Worm (Caenorhabditis elegans) whole organism, L4 larva: ENCODE data around the gene R05G6.3.

Source experiments
- F37D6.2 ChIP-seq: sonication (generic microtip); optimal IDR thresholded peaks from 2 replicates; lab custom pipeline; 2016; ENCODE audit warnings: mild to moderate bottlenecking, missing genetic modification characterization, missing compliant biosample characterization
- F44E2.7 ChIP-seq: fragments of 200-800 bp; sonication (Bioruptor generic); IDR thresholded peaks from 2 replicates; pipeline ENCODE4 v2.1.2; 2022; ENCODE audit warnings: missing genetic modification characterization, missing compliant biosample characterization
- F49E8.2 ChIP-seq: sonication (generic microtip); optimal IDR thresholded peaks from 2 replicates; lab custom pipeline; 2016; ENCODE audit warnings: missing compliant biosample characterization, mild to moderate bottlenecking, missing genetic modification characterization, borderline replicate concordance
- T20F7.1 ChIP-seq: fragments of 200-800 bp; sonication (Bioruptor generic); optimal IDR thresholded peaks from 2 replicates; lab custom pipeline; 2018; ENCODE audit warnings: mild to moderate bottlenecking, missing genetic modification characterization, missing compliant biosample characterization
- Y48G9A.11 ChIP-seq: fragments of 200-800 bp; sonication (Bioruptor generic); IDR thresholded peaks from 2 replicates; pipeline ENCODE4 v1.3.6; 2022; ENCODE audit warnings: missing genetic modification reagents, missing genetic modification characterization, missing compliant biosample characterization
- ZK546.5 ChIP-seq, 2 experiments: sonication (generic microtip); optimal IDR thresholded peaks; 2 replicates each; lab custom pipeline; 2017; ENCODE audit warnings: missing biosample characterization in 2 of 2, missing genetic modification characterization in 2 of 2
- aha-1 ChIP-seq: fragments of 150-350 bp; peaks from one replicate; lab custom pipeline; 2014; ENCODE audit warnings: missing biosample characterization, missing genetic modification characterization
- arid-1 ChIP-seq: fragments of 200-800 bp; sonication (Bioruptor generic); conservative IDR thresholded peaks from 2 replicates; pipeline ENCODE4 v1.3.6; 2022; ENCODE audit warnings: missing genetic modification reagents, missing genetic modification characterization, missing compliant biosample characterization
- ceh-28 ChIP-seq: fragments of 150-350 bp; optimal IDR thresholded peaks from 2 replicates; lab custom pipeline; 2014; ENCODE audit warnings: missing biosample characterization, missing genetic modification reagents, missing genetic modification characterization
- ceh-44 ChIP-seq: fragments of 200-800 bp; sonication (Bioruptor generic); IDR thresholded peaks from 2 replicates; pipeline ENCODE4 v1.3.6; 2022; ENCODE audit warnings: missing genetic modification reagents, missing genetic modification characterization, missing compliant biosample characterization
- ceh-82 ChIP-seq: sonication (generic microtip); optimal IDR thresholded peaks from 2 replicates; lab custom pipeline; 2017; ENCODE audit warnings: missing biosample characterization, missing genetic modification characterization
- daf-12 ChIP-seq: fragments of 150-350 bp; optimal IDR thresholded peaks from 2 replicates; lab custom pipeline; 2014; ENCODE audit warnings: missing biosample characterization, missing genetic modification reagents, missing genetic modification characterization
- daf-19 ChIP-seq: fragments of 200-800 bp; sonication (Bioruptor generic); conservative IDR thresholded peaks from 2 replicates; pipeline ENCODE4 v1.3.6; 2022; ENCODE audit warnings: missing genetic modification characterization, missing compliant biosample characterization
- duxl-1 ChIP-seq: sonication (generic microtip); optimal IDR thresholded peaks from 2 replicates; lab custom pipeline; 2016; ENCODE audit warnings: mild to moderate bottlenecking, missing genetic modification characterization, moderate library complexity, missing compliant biosample characterization; ENCODE audit not compliant: poor library complexity
- fkh-10 ChIP-seq: fragments of 150-350 bp; optimal IDR thresholded peaks from 2 replicates; lab custom pipeline; 2014; ENCODE audit warnings: missing biosample characterization, missing genetic modification reagents, missing genetic modification characterization
- gei-8 ChIP-seq: fragments of 200-800 bp; sonication (Bioruptor generic); optimal IDR thresholded peaks from 2 replicates; lab custom pipeline; 2018; ENCODE audit warnings: mild to moderate bottlenecking, missing genetic modification characterization, missing compliant biosample characterization
- lin-13 ChIP-seq: fragments of 150-350 bp; optimal IDR thresholded peaks from 2 replicates; lab custom pipeline; 2014; ENCODE audit warnings: missing biosample characterization, missing genetic modification reagents, missing genetic modification characterization
- lin-29 ChIP-seq: fragments of 200-800 bp; sonication (Bioruptor generic); IDR thresholded peaks from 2 replicates; pipeline ENCODE4 v1.3.6; 2022; ENCODE audit warnings: missing genetic modification reagents, missing genetic modification characterization, missing compliant biosample characterization
- lin-38 ChIP-seq: fragments of 200-800 bp; sonication (Bioruptor generic); IDR thresholded peaks from 2 replicates; pipeline ENCODE4 v1.3.6; 2022; ENCODE audit warnings: missing genetic modification reagents, missing genetic modification characterization, missing compliant biosample characterization
- lir-3 ChIP-seq: sonication (generic microtip); optimal IDR thresholded peaks from 2 replicates; lab custom pipeline; 2016; ENCODE audit warnings: mild to moderate bottlenecking, missing genetic modification characterization, missing compliant biosample characterization
- lsy-2 ChIP-seq, 2 experiments: fragments of 150-350 bp in 1 of 2; sonication (generic microtip) in 1 of 2; optimal IDR thresholded peaks; 2 replicates each; lab custom pipeline; 2014 to 2017; ENCODE audit warnings: missing biosample characterization in 2 of 2, missing genetic modification characterization in 2 of 2
- madf-9 ChIP-seq: fragments of 200-800 bp; sonication (Bioruptor generic); conservative IDR thresholded peaks from 2 replicates; pipeline ENCODE4 v1.3.6; 2022; ENCODE audit warnings: missing genetic modification reagents, missing genetic modification characterization, missing compliant biosample characterization
- mdt-29 ChIP-seq: fragments of 200-800 bp; sonication (Bioruptor generic); IDR thresholded peaks from 2 replicates; pipeline ENCODE4 v1.3.6; 2022; ENCODE audit warnings: missing genetic modification reagents, missing genetic modification characterization, missing compliant biosample characterization
- mes-2 ChIP-seq: sonication (generic microtip); optimal IDR thresholded peaks from 2 replicates; lab custom pipeline; 2016; ENCODE audit warnings: missing genotype, mild to moderate bottlenecking, missing genetic modification characterization, missing compliant biosample characterization; ENCODE audit not compliant: poor library complexity, severe bottlenecking
- mxl-3 ChIP-seq: fragments of 200-800 bp; sonication (Bioruptor generic); optimal IDR thresholded peaks from 2 replicates; lab custom pipeline; 2018; ENCODE audit warnings: mild to moderate bottlenecking, missing genetic modification characterization, missing compliant biosample characterization
- nhr-11 ChIP-seq: fragments of 150-350 bp; optimal IDR thresholded peaks from 2 replicates; lab custom pipeline; 2014; ENCODE audit warnings: missing biosample characterization, missing genetic modification characterization
- nhr-237 ChIP-seq: sonication (generic microtip); optimal IDR thresholded peaks from 2 replicates; lab custom pipeline; 2017; ENCODE audit warnings: missing biosample characterization, missing genetic modification characterization
- nhr-25 ChIP-seq: sonication (generic microtip); optimal IDR thresholded peaks from 2 replicates; lab custom pipeline; 2017; ENCODE audit warnings: missing genetic modification characterization, mild to moderate bottlenecking, missing compliant biosample characterization, antibody characterized with exemption, moderate library complexity, borderline replicate concordance; ENCODE audit not compliant: insufficient read depth
- nhr-28 ChIP-seq: fragments of 150-350 bp; optimal IDR thresholded peaks from 2 replicates; lab custom pipeline; 2014; ENCODE audit warnings: missing biosample characterization, missing genetic modification characterization
- nhr-48 ChIP-seq: sonication (generic microtip); optimal IDR thresholded peaks from 2 replicates; lab custom pipeline; 2016; ENCODE audit warnings: mild to moderate bottlenecking, missing genetic modification characterization, missing compliant biosample characterization
- nhr-6 ChIP-seq: fragments of 150-350 bp; optimal IDR thresholded peaks from 2 replicates; lab custom pipeline; 2014; ENCODE audit warnings: missing biosample characterization, missing genetic modification characterization
- nhr-76 ChIP-seq: fragments of 150-350 bp; optimal IDR thresholded peaks from 2 replicates; lab custom pipeline; 2014; ENCODE audit warnings: missing biosample characterization, missing genetic modification characterization
- set-16 ChIP-seq: fragments of 200-800 bp; sonication (Bioruptor generic); IDR thresholded peaks from 2 replicates; pipeline ENCODE4 v1.3.6; 2022; ENCODE audit warnings: missing genetic modification reagents, missing genetic modification characterization, missing compliant biosample characterization
- skn-1 ChIP-seq: fragments of 150-350 bp; optimal IDR thresholded peaks from 2 replicates; lab custom pipeline; 2014; ENCODE audit warnings: missing biosample characterization, missing genetic modification characterization
- snpc-1.2 ChIP-seq: fragments of 200-800 bp; sonication (Bioruptor generic); IDR thresholded peaks from 2 replicates; pipeline ENCODE4 v1.3.6; 2022; ENCODE audit warnings: missing genetic modification reagents, missing genetic modification characterization, missing compliant biosample characterization
- tra-1 ChIP-seq: fragments of 200-800 bp; sonication (Bioruptor generic); IDR thresholded peaks from 2 replicates; pipeline ENCODE4 v1.3.6; 2022; ENCODE audit warnings: missing genetic modification reagents, missing genetic modification characterization, missing compliant biosample characterization
- unc-130 ChIP-seq: sonication (generic microtip); optimal IDR thresholded peaks from 2 replicates; lab custom pipeline; 2016; ENCODE audit warnings: missing genetic modification reagents, missing genetic modification characterization, missing compliant biosample characterization
- unc-62 ChIP-seq, 3 experiments: fragments of 150-350 bp in 1 of 3; sonication (generic microtip); optimal IDR thresholded peaks in 2 of 3; peaks in 1 of 3; 1 replicate in 1 of 3; 2 replicates in 2 of 3; lab custom pipeline; 2014 to 2017; ENCODE audit warnings: missing biosample characterization in 3 of 3, missing genetic modification characterization in 3 of 3, missing genetic modification reagents in 3 of 3, missing genotype in 1 of 3
- vab-7 ChIP-seq: fragments of 200-800 bp; sonication (Bioruptor generic); IDR thresholded peaks from 2 replicates; pipeline ENCODE4 v1.3.6; 2022; ENCODE audit warnings: missing genetic modification reagents, missing genetic modification characterization, missing compliant biosample characterization
- zag-1 ChIP-seq: fragments of 150-350 bp; optimal IDR thresholded peaks from 2 replicates; lab custom pipeline; 2014; ENCODE audit warnings: missing biosample characterization, missing genetic modification characterization
- ztf-11 ChIP-seq: fragments of 150-350 bp; optimal IDR thresholded peaks from 2 replicates; lab custom pipeline; 2014; ENCODE audit warnings: missing biosample characterization, missing genetic modification characterization

Gene R05G6.3

DNA sequence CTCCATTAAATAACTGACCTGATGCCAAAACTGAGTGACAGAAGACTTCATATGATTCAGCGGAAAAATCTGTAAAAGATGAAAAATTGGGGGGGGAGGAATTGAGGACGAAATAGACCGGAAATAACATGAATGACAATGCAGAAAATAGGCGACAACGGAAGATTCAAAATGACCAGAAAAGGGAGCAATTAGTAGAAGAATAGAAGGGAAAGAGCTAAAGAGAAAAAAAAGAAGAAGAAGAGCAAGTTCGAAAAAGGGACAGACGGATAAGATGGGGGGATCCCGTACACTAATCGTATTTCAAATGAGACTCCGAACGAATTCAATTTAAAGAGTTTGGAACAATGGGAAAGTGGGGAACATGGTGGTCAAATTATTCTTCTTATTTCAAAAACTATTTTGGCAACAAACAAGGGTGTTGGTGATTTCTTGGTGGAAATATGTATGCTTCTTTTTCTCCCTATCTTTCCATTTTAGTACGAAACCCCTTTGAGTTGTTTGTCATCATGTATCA lies 26.2 kb downstream of the R05G6.3 start, which contains the start of gene R05G6.10:
Gene R05G6.10 (minus strand): TSS at position 51 of the 517 bp plus-strand sequence.
- TF ChIP-seq fkh-10 (GFP tag; lab: Kevin White, UChicago) (no peak), unc-62 (GFP tag; optimal IDR thresholded peaks at IDR 0.05 in 1 of 2; lab: Kevin White, UChicago) (peak in 1 of 2 experiments; percentile 88), unc-62 (tag; optimal IDR thresholded peaks at IDR 0.05; lab: Kevin White, UChicago) (no peak)

DNA sequence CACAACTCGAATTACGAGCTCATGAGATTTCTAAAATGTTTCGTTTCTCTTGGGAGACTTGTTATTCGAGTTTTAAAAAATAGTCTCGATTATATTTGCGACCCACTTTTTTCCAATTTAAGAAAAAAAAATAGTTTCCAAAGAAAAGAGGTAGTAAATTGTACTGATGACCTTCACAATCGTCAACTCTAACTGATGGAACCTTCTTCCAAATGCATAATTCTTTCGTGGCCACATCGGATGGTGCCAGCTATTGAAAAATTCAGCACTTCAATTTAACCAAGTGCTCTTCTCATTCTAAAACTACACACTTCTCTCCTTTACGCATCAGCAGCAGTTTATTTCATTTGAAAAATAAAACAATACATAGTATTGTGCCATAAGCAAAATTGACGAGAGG lies 27.3 kb downstream of the R05G6.3 start:
- TF ChIP-seq unc-62 (GFP tag; optimal IDR thresholded peaks at IDR 0.05 in 1 of 2; lab: Kevin White, UChicago) (peak in 1 of 2 experiments; percentile 95), unc-62 (tag; optimal IDR thresholded peaks at IDR 0.05; lab: Kevin White, UChicago) (no peak), aha-1 (tag; lab: Kevin White, UChicago) (peak; percentile 39), T20F7.1 (no peak)

DNA sequence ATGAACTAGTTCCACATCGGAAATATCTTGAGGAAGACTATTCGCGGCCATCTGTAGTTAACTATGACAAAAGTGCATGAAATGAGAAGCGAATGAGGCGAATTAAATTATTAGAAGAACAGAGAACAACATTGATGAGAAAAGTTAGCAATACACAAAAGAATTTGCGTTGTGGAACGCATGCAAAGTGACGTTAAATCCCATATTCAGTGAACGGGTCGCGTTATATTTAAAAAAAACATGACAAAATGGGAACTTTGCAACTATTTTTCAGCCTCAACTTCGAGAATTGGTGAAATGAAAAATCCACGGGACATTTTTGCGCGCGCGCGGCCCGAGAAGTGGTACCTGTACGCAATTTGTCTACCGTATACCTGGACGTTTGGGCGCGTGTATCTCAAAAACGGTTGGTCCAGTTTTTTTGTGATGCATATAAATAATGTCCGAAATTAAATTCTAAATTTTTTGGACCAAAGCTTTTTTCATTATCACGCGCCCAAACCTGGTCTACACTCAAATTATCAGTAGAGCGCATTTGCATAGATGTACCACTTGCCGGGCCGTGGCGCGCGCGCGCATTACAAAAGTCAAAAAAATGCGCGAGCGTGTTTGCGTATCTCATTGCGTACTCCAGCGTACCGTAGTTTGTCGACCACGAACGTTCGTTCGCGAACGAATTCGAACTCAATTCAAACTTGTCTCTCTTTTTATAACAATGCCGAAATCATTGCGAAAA lies 31.7 kb downstream of the R05G6.3 start, which contains the start of the genes cdd-2 and oef-1:
Gene cdd-2 (minus strand): TSS at position 51 of the 736 bp plus-strand sequence.
Gene oef-1 (plus strand): TSS at position 575 of the 736 bp plus-strand sequence.
- no peak for TF ChIP-seq ZK546.5 (tag; optimal IDR thresholded peaks at IDR 0.05; lab: Kevin White, UChicago)
- peak; percentile 85 for TF ChIP-seq snpc-1.2 (GFP tag; lab: Robert Waterston, UW)
- TF ChIP-seq tra-1 (GFP tag; lab: Robert Waterston, UW): 0 out of 2 replicates have a peak, but pooled peaks have one; percentile 30
- TF ChIP-seq Y48G9A.11 (GFP tag; lab: Robert Waterston, UW): peak; percentile 89
- peak; percentile 70 for TF ChIP-seq unc-130
- TF ChIP-seq madf-9: no peak
- no peak for TF ChIP-seq ztf-11 (tag; lab: Kevin White, UChicago)
- TF ChIP-seq F49E8.2 (tag; lab: Kevin White, UChicago): peak; percentile 92
- TF ChIP-seq arid-1 (GFP tag; lab: Robert Waterston, UW): 0 out of 2 replicates have a peak, but pooled peaks have one; percentile 59
- peak; percentile 99 for TF ChIP-seq lin-38
- peak; percentile 37; the same call in 1 of the 2 replicates for TF ChIP-seq vab-7

DNA sequence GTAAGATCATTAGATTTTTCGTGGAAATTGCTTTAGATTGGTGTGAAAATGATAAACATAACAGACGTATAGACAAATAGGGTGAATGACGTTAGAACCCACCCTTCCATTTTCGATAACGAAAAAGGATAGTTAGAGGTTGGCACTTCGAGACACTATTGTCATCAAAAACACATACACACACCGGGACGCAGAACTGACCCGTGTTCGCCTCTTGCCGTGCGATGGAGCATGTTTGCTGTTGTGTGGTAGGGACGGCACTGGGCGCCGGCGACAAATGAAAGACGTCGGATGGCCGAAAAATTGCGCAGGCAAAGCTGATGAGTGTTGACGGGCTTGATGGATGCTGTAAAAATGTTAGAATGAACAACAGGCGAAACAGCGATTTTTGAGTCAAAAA lies 33.5 kb downstream of the R05G6.3 start:
- TF ChIP-seq lin-29 (GFP tag; lab: Robert Waterston, UW) (no peak), ceh-82 (tag; lab: Kevin White, UChicago) (no peak), gei-8 (GFP tag; lab: Kevin White, UChicago) (no peak), nhr-6 (tag; lab: Kevin White, UChicago) (no peak), F44E2.7 (GFP tag; lab: Robert Waterston, UW) (no peak), mdt-29 (GFP tag; lab: Robert Waterston, UW) (no peak), Y48G9A.11 (GFP tag; lab: Robert Waterston, UW) (0 out of 2 replicates have a peak, but pooled peaks have one; percentile 21), set-16 (0 out of 2 replicates have a peak, but pooled peaks have one; percentile 17), mxl-3 (GFP tag; lab: Kevin White, UChicago) (peak; percentile 74), duxl-1 (no peak), mes-2 (tag; lab: Kevin White, UChicago) (peak; percentile 68), snpc-1.2 (GFP tag; lab: Robert Waterston, UW) (no peak), nhr-237 (tag; lab: Kevin White, UChicago) (no peak), ceh-28 (tag; lab: Kevin White, UChicago) (no peak), lir-3 (tag; lab: Kevin White, UChicago) (no peak), nhr-76 (tag; lab: Kevin White, UChicago) (no peak), zag-1 (tag; lab: Kevin White, UChicago) (no peak), nhr-11 (no peak), ceh-44 (GFP tag; lab: Robert Waterston, UW) (no peak), nhr-28 (tag; lab: Kevin White, UChicago) (peak; percentile 70), skn-1 (tag; lab: Kevin White, UChicago) (no peak), daf-19 (GFP tag; lab: Robert Waterston, UW) (no peak), arid-1 (GFP tag; lab: Robert Waterston, UW) (no peak), nhr-48 (tag; lab: Kevin White, UChicago) (peak; percentile 20), T20F7.1 (no peak), nhr-25 (tag; lab: Kevin White, UChicago) (no peak), daf-12 (tag; lab: Kevin White, UChicago) (no peak), tra-1 (GFP tag; lab: Robert Waterston, UW) (no peak), lin-13 (peak; percentile 29), lsy-2 (tag; optimal IDR thresholded peaks at IDR 0.05; lab: Kevin White, UChicago) (peak in 1 of 2 experiments; percentile 48), F37D6.2 (no peak)
